Worm (Caenorhabditis elegans): ENCODE measurements around the gene str-170.

DNA sequence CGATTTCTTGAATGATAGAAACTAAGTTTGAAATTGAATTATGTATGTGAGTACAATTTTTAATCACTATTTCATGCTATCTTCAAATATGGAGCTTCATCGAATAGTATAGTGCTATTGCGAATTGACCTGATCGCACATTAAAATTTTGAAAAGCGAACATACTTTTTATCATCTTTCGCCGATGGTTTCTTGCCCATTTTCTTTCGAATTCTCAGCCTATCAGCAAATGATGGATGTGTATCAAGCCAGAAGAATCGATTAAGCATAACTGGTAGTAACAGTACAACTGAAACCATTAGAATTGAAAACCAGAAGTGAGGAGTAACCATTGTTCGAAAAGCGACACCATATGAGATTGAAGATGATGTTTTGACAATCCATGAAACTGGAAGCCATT is 47.6 kb upstream of the str-170 start:
- TF ChIP-seq sdz-38 (tag; optimal IDR thresholded peaks at IDR 0.05) (no peak), ceh-91 (GFP tag; IDR thresholded peaks at IDR 0.05) (no peak), B0019.2 (GFP tag; conservative IDR thresholded peaks at IDR 0.05) (no peak), ama-1 (optimal IDR thresholded peaks at IDR 0.05) (no peak), ama-1 (GFP tag; optimal IDR thresholded peaks at IDR 0.05) (no peak), B0035.1 (tag; optimal IDR thresholded peaks at IDR 0.05) (no peak)
